Worm (Caenorhabditis elegans): ENCODE results near the gene Y75D11A.2.
"Not testable (repeated sequence)": the region's sequence is repeated elsewhere in the genome, so short reads cannot be mapped to it uniquely, and the experiment has no call there.

DNA sequence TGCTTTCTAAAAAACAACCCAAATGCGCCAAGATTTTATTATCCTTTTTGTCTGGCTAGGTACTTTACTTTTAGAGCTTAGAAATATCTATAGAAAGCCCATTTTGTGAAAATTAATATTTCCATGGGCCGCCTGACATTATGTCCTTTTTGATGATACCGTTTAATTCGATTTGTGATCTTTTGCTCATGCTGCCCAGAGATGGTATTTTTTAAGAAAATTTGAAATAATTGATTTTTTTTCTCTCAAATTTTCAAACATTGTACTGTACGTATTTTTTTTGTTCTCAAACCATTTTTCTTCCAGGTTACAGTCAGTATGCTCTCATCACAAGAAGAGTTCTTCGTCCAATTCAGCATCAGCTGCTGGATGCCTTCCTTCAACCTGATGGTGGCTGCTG is at the start of gene Y75D11A.2:
- TF ChIP-seq pag-3 (tag; optimal IDR thresholded peaks at IDR 0.05; ENCODE audit: borderline replicate concordance, insufficient read depth); pqm-1 (tag; optimal IDR thresholded peaks at IDR 0.05); lin-39 (tag; optimal IDR thresholded peaks at IDR 0.05); aha-1 (tag; optimal IDR thresholded peaks at IDR 0.05); nhr-76 (tag; optimal IDR thresholded peaks at IDR 0.05); mep-1 (tag; optimal IDR thresholded peaks at IDR 0.05); dpl-1 (GFP tag; optimal IDR thresholded peaks at IDR 0.05); nhr-237 (tag; optimal IDR thresholded peaks at IDR 0.05); fkh-10 (GFP tag; optimal IDR thresholded peaks at IDR 0.05); tlp-1 (tag; optimal IDR thresholded peaks at IDR 0.05); blmp-1 (tag; optimal IDR thresholded peaks at IDR 0.05); egl-27 (tag; optimal IDR thresholded peaks at IDR 0.05); nhr-11 (tag; optimal IDR thresholded peaks at IDR 0.05): not testable (repeated sequence)

All from whole organism, L1 larva.